Worm (Caenorhabditis elegans) whole organism, early embryonic: ENCODE data around the gene H43E16.1.

Experiments
- tbx-37 ChIP-seq: fragments of 200-800 bp; sonication (Bioruptor generic); conservative IDR thresholded peaks from 2 replicates; pipeline ENCODE4 v1.3.6; 2022; ENCODE audit warnings: missing genetic modification reagents, missing genetic modification characterization, missing compliant biosample characterization
- tra-4 ChIP-seq: sonication (generic microtip); optimal IDR thresholded peaks from 2 replicates; lab custom pipeline; 2017; ENCODE audit warnings: missing genetic modification characterization, missing compliant biosample characterization

- TF ChIP-seq tra-4: no peak
- TF ChIP-seq tbx-37 (GFP tag; lab: Robert Waterston, UW): no peak
These were observed 43.3 kb upstream of the H43E16.1 start, which contains the start of gene T19D12.4 for ce11 chrII:6630811-6631210.
